Worm (Caenorhabditis elegans) whole organism, dauer: ENCODE data around the gene M01H9.4.

ENCODE experiments used
- unc-62 ChIP-seq: sonication (generic microtip); optimal IDR thresholded peaks from 2 replicates; lab custom pipeline; 2017; ENCODE audit warnings: missing biosample characterization, missing genetic modification reagents, missing genetic modification characterization

The M01H9.4 gene

DNA sequence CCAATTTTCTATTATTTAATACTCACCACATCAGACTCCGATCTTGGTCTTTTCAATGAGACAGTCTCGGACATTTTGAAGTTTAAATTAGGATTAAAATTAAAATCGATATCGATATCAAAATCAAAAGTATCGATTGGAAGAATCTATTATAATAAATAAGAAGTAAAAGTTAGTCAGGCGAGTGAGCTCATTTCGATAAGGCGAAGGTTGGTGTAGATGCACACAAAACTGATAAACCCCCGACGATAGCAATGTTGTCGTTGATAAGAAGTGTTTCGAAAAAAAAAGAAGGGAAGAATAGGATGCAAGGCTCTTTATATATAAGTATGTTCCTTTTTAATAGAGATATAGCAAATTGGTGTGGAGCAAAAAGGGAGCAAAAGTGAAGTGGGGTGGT lies at the start of gene M01H9.4:
Gene M01H9.4 (minus strand): TSS at position 379 of the 400 bp plus-strand sequence.
- no peak for TF ChIP-seq unc-62 (GFP tag; lab: Kevin White, UChicago)

DNA sequence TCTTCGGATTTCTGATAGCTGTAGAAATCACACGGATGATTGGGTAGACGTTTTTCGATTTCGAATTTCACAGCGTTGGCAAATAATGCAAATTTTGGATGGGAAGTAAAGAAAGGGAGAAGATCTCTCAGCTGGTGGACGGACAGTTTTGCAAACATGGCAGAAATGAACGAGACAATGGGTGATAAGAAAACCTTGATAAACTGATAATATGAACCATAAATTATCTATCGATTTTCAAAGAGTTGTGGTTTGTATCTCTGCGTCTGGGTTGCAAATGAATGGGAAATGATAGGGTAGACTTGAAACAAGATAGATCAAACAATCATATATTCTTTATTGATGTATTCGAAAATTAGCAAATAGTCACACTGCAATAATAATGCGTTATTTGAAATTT lies 47.5 kb upstream of the M01H9.4 start, which contains the start of gene ZK185.3:
Gene ZK185.3 (minus strand): TSS at position 263 of the 400 bp plus-strand sequence.
- TF ChIP-seq unc-62 (GFP tag; lab: Kevin White, UChicago): no peak

DNA sequence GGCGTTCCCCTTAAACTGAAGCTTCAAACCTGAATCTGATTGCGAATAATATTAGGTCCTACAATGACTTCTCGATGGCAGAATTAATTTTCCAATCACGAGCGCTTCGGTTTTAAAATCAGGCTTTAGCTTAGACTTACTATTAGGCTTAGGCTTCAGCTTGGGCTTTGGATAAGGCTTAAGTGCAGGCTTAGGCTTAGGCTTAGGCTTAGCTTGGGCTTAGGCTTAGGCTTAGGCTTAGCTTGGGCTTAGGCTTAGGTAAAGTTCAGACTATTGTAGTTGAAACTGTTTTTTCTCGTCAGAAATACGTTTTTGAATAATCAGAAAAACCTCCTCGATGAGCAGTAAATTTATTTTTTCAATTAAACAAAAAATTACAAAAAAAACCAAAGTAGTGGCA lies 44.0 kb upstream of the M01H9.4 start:
- TF ChIP-seq unc-62 (GFP tag; lab: Kevin White, UChicago): no peak

DNA sequence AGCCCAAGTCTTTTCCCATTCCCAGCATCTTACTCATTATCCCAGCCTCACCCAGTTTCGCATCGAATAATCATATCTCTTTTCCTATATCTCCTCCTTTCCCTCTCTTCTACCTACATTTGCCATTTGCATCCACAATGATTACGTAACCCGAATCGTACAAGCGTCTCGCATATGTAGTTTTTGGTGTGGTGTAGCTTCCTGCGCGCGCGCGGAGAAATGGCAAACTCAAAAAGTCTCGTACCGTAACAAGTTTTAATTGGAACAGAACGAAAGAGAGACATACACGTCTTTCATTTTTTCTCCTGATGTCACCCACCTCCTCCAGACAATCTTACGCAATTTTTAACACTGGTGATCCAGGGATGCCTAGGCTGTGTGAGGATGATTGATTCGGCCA lies 43.3 kb upstream of the M01H9.4 start:
- no peak for TF ChIP-seq unc-62 (GFP tag; lab: Kevin White, UChicago)

DNA sequence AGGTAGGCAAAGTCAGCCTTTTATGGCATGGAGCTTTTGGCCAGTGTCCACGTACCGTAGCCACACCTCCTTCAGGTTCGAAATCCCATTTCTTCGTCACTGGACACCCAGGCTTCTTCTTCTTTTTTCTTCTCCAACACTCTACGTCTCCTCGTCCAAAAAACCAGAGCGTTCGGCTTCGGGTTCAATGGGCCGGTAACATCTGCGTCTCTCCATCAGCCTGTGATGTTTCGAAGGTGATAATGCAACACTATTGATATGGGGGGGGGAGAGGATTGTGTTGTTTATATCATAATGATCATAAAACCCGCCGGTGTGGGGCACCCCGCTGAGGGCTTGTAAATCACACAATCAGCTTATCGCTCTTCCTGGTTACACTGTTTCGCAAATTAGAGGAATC lies 42.2 kb upstream of the M01H9.4 start, which contains the start of gene ZK180.6:
Gene ZK180.6 (minus strand): TSS at position 101 of the 400 bp plus-strand sequence.
- no peak for TF ChIP-seq unc-62 (GFP tag; lab: Kevin White, UChicago)

DNA sequence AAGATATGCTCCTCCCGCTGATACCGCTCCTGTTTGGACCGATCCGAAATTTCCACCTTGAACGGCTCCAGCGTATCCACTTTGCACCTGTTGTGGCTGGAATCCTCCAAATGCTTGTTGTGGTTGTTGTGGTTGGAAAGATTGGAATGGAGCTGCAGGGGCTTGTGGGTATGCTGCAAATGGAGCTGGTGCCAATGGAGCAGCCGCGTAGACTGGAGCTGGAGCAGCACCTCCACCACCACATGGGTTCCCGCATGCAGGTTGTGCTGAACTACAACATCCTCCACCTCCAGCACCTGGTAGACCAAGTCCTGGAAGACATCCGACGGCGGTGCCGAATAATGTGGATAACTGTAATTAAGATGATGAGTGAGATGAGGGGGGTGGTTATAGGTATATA lies 40.8 kb upstream of the M01H9.4 start:
- no peak for TF ChIP-seq unc-62 (GFP tag; lab: Kevin White, UChicago)

DNA sequence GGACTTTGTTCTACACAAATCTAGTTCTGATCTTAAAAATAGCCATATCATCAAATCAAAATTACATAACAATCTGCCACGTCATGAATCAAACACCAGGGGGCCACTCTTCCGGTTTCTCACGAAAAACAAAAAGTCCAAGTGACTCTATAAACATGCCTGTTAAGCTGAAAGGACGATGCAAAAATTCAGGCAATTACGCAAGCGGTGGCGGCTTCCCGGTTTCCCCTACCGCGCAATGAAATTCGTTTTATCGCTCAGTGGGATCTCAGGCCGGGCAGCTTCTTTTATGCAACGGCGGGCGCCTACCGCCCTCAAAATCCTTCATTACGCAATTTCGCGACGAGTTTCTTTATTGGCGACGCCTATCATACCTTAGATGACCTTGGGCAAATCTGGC lies 37.0 kb upstream of the M01H9.4 start:
- no peak for TF ChIP-seq unc-62 (GFP tag; lab: Kevin White, UChicago)

DNA sequence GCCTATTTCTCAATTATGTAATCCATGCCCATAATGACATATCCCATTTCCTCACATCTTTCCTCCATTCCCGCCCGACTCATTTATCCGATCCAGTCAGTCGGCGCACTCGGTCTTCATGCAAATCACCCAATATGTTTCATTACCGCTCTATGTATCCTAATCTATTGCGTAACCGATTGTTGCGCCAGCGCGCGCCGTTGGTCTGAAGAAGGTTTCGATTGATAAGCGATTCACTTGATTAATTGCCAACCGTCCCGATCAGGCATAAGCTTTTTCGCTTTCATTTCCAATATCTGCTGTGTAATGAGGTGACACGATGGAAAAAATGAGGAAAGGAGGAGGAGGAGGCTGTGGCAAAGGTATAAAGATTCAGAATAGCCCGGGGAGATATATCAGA lies 35.4 kb upstream of the M01H9.4 start:
- TF ChIP-seq unc-62 (GFP tag; lab: Kevin White, UChicago): no peak

DNA sequence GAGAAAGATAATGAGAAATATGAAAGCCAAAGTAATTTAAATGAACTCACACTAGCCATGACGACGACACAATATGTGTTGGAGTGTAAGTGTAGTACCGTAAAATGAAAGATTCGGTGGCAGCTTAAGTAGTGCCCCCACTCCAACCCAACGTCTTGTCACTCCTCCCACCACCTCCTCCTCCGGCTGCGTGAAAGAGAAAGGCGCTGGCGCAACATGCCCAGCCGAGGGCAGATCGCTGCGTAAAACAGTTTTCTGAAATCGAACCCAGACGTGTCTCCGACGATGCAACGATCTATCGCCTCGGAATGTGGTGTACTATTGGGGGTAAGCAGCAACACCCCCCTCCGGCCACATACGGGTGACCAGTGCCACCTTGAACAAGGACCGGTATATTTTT lies 34.4 kb upstream of the M01H9.4 start, which contains the start of gene ZK180.5:
Gene ZK180.5 (minus strand): TSS at position 101 of the 400 bp plus-strand sequence.
- TF ChIP-seq unc-62 (GFP tag; lab: Kevin White, UChicago): no peak

DNA sequence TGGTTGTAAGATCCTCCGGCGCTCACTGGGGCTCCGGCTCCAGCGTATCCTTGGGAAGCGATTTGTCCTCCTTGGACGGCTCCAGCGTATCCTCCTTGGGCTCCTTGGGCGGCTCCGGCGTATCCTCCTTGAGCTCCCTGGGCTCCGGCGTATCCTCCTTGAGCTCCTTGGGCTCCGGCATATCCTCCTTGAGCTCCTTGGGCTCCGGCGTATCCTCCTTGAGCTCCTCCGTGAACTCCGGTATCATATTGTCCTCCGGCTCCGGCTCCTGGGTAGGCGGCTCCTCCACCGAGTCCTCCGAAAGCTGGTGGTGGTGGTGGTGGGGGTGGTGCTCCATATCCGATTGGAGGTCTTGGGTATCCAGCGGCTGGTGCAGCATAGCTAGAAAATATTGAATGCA lies 33.8 kb upstream of the M01H9.4 start:
- no peak for TF ChIP-seq unc-62 (GFP tag; lab: Kevin White, UChicago)

DNA sequence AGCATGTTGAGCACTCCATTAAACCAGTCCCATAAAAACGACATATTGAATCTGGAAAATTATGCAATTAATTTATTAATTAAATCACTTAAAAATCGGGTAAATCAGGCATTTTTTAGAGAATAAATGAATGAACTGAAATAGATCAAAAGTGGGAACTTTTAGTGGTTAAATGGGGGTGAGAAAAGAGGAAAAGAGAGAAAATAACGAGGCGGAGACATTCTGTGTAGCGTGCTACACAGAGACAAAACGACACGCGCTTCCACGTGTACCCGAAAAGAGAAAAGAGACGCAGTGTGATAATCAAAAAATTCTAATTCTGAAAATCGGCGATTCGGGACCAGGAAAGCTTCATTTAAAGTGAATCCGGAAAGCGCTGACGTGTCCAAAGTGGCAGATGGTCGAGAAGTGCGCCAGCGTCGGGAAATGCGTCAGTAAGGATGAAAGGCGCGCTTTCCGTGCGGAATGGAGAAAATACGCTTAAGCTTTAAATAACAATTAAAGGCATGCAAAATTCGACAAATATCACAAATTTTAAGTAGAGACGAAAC lies 30.6 kb upstream of the M01H9.4 start, which contains the start of gene sar-1:
Gene sar-1 (minus strand): TSS at position 51 of the 551 bp plus-strand sequence.
- TF ChIP-seq unc-62 (GFP tag; lab: Kevin White, UChicago): no peak

DNA sequence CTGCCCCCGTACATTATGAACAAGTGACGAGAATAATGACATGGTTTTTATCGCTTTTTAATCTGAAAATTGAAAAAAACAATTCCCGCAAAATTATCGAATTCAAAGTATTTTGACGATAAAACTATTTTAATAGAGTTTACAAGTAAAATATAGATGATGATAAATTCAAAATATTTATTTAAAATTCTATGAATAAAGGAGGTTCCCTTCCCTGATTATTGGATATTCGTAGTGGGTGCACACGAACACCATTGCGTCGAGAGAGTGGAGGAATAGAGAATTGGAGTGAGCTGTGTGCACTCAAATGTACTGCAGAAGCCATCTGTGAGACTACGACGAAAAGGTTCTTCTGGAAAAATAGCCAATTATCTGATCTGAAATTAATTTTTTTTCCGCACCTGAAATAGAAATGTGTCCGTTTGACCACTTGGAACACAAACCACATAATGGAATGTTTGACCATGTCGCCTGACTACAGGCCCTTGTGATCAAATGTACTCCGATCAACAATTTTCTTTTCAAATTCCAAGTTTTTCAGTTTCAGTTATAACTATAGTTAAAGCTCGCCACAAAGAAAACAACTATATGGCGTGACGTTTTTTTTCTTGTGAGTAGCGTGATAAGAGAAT lies 28.7 kb upstream of the M01H9.4 start, which contains the start of the genes rfth-1 and ZK180.8:
Gene rfth-1 (minus strand): TSS at position 51 of the 632 bp plus-strand sequence.
Gene ZK180.8 (minus strand): TSS at position 466 of the 632 bp plus-strand sequence.
- TF ChIP-seq unc-62 (GFP tag; lab: Kevin White, UChicago): no peak

DNA sequence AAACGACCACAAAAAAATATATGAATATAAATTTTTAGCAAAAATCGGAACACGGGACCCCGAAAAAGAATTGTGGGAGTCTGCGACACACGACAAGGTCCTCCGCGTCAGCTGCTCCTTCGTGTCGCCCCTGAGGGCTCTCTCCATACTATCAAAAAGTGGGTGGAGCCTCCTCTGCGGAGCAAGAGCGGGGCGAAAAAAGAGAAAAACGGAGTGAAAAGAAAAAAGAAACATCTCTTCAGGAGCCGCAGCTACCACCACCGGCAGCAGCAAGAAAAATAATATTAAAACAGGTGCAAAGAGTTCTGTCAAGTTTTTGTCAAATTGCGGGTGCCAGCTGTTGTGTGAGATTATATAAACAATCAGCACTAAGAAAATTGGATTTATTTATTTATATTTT lies 23.9 kb upstream of the M01H9.4 start, which contains the start of gene gbb-2:
Gene gbb-2 (minus strand): TSS at position 112 of the 400 bp plus-strand sequence.
- no peak for TF ChIP-seq unc-62 (GFP tag; lab: Kevin White, UChicago)

DNA sequence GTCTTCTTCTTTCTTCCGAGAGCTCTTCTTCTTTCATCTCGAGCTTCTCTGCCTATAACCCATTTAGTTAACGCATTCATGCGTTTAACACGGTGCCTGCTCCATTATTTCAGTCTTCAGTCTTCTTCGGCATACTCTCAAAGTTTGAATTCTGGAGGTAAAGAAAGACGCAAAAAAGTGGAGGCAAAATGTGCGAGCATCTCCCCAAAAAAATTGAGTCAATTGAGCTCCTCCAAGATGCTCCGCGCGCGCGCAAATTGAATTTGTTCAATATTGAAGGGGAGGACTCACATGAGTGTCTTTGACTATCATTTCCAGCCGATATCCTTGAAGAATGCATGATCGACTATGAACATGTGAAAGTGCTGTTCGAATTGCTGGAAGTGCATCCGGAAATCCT lies 22.4 kb upstream of the M01H9.4 start:
- TF ChIP-seq unc-62 (GFP tag; lab: Kevin White, UChicago): no peak

DNA sequence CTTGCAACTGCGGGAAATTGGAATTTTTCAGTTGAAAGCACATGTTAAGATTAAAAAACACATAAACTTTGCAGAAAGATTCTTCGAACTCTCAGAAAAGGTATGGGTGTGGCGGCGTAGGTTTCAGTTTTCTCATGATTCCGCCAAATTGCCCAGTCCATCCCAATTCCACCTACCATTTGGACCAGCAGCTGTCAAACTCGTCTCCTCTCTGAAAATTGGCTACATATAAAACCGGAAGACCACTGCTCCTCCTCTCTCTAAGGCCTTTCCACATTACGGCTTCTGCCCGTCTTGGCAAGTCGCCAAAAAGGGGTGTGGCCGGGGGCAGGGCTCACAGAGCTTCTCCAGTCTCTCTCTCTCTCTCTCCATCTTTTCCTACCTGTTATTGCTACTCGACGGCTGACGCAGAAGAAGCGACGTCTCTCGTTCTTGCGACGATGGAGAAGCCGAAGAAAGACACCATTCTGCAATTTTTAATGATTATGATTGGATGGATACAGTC lies 7.5 kb upstream of the M01H9.4 start, which contains the start of gene ZK180.7:
Gene ZK180.7 (plus strand): TSS at position 395 of the 505 bp plus-strand sequence.
- TF ChIP-seq unc-62 (GFP tag; lab: Kevin White, UChicago): no peak

DNA sequence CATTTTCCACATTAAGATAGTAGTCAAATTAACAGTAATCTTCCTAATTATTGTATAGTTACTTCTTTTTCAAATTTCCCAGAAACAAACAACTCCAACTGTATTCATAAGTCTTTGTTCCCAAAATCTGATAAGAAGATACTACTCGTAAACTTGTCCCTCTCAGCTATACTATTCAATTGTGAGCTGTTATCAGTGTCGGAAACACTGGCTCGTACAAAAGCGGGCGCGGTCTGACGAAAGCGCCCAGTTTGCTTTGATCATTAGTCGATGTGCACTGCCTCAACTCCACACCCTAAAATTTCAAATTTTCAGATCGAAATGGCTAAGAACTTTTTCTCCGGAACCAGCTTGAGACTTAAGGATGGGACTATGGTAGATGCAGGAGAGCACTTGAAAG lies 4.0 kb upstream of the M01H9.4 start, which contains the start of gene trx-3:
Gene trx-3 (plus strand): TSS at position 291 of the 400 bp plus-strand sequence.
- no peak for TF ChIP-seq unc-62 (GFP tag; lab: Kevin White, UChicago)
